Fruit fly (Drosophila melanogaster): ENCODE data around the gene CG32808.

CG32808 gene

DNA sequence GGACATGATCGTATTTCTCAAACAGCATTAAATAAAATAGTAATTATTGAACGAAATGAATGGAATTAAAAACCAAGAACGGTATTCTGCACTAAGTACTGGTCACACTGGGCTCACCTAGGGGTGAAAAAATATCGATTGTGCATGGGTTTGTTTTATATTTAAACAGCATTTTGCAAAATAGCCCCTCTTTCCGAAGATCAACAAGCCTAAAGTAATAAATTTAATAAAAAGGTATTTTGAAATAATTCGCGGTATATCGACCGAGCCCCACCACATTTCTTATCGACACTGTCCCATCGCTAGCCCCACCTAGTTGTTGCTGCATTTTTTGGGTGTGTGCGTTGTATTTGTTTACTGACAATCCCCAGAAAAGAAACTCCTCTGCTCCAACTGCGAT, 945 bp upstream of the CG32808 start, which contains the start of gene pck:
Gene pck (plus strand): TSS at position 105 of the 400 bp plus-strand sequence.
- TF ChIP-seq topi (GFP tag; optimal IDR thresholded peaks at IDR 0.05): peak; percentile 65
- peak; percentile 70 for TF ChIP-seq pdm3 (GFP tag; optimal IDR thresholded peaks at IDR 0.05)
- peak; percentile 8 for TF ChIP-seq Sox15 (GFP tag; optimal IDR thresholded peaks at IDR 0.05)
- TF ChIP-seq CG8319 (GFP tag; optimal IDR thresholded peaks at IDR 0.05): peak; percentile 35
- TF ChIP-seq CG32006 (GFP tag; optimal IDR thresholded peaks at IDR 0.05): no peak
- TF ChIP-seq svp (GFP tag): no peak
- TF ChIP-seq Sox102F (GFP tag; optimal IDR thresholded peaks at IDR 0.05): peak; percentile 66
- TF ChIP-seq dac (GFP tag; optimal IDR thresholded peaks at IDR 0.05): no peak
- TF ChIP-seq Blimp-1 (GFP tag; optimal IDR thresholded peaks at IDR 0.05): no peak
- peak; percentile 60 for TF ChIP-seq achi (GFP tag; optimal IDR thresholded peaks at IDR 0.05)
- TF ChIP-seq CG3919 (GFP tag; optimal IDR thresholded peaks at IDR 0.05): peak; percentile 76
- peak; percentile 52 for TF ChIP-seq CG34406 (GFP tag; optimal IDR thresholded peaks at IDR 0.05)
- TF ChIP-seq Ets96B (tag; optimal IDR thresholded peaks at IDR 0.05): peak; percentile 26
- peak; percentile 50 for TF ChIP-seq Ets21C (GFP tag; optimal IDR thresholded peaks at IDR 0.05)
- TF ChIP-seq CG6854 (GFP tag; optimal IDR thresholded peaks at IDR 0.05): no peak
- peak; percentile 47 for TF ChIP-seq CG6792 (GFP tag; optimal IDR thresholded peaks at IDR 0.05)
- peak; percentile 56 for TF ChIP-seq Hr39 (GFP tag; optimal IDR thresholded peaks at IDR 0.05)
- peak; percentile 18 for TF ChIP-seq CG1621 (tag; optimal IDR thresholded peaks at IDR 0.05)
- TF ChIP-seq CG16779 (tag; optimal IDR thresholded peaks at IDR 0.05): no peak
- TF ChIP-seq dsx (GFP tag; optimal IDR thresholded peaks at IDR 0.05; ENCODE audit: poor library complexity, severe bottlenecking): no peak
- peak; percentile 66 for TF ChIP-seq Eip78C (GFP tag)
- peak; percentile 67 for TF ChIP-seq OdsH (GFP tag; optimal IDR thresholded peaks at IDR 0.05)
- peak; percentile 67 for TF ChIP-seq CG31627 (GFP tag; optimal IDR thresholded peaks at IDR 0.05)
- TF ChIP-seq salr (GFP tag; optimal IDR thresholded peaks at IDR 0.05): peak in 1 of 2 experiments; percentile 24
- peak; percentile 23 for TF ChIP-seq CG3032 (tag; optimal IDR thresholded peaks at IDR 0.05)
- peak; percentile 51 for TF ChIP-seq CG7368 (GFP tag; optimal IDR thresholded peaks at IDR 0.05)
- TF ChIP-seq Eip75B (GFP tag; optimal IDR thresholded peaks at IDR 0.05): peak; percentile 66
- TF ChIP-seq CG11762 (GFP tag; optimal IDR thresholded peaks at IDR 0.05; ENCODE audit: insufficient read depth): peak; percentile 12
- TF ChIP-seq Smox (GFP tag; optimal IDR thresholded peaks at IDR 0.05): peak; percentile 65
- no peak for TF ChIP-seq Eip93F (GFP tag; optimal IDR thresholded peaks at IDR 0.05)
- TF ChIP-seq CG6808 (GFP tag; optimal IDR thresholded peaks at IDR 0.05): no peak
- TF ChIP-seq eg (GFP tag; IDR thresholded peaks at IDR 0.05): peak; percentile 77
- peak; percentile 52 for TF ChIP-seq net (GFP tag; optimal IDR thresholded peaks at IDR 0.05)
- 0 out of 3 replicates have a peak, but pooled peaks have one; percentile 30 for TF ChIP-seq CG8119 (GFP tag; IDR thresholded peaks at IDR 0.05)
- peak; percentile 11 for TF ChIP-seq CG11902 (GFP tag; optimal IDR thresholded peaks at IDR 0.05)
- TF ChIP-seq acj6 (GFP tag; optimal IDR thresholded peaks at IDR 0.05): no peak
- peak; percentile 71 for TF ChIP-seq Sox14 (GFP tag; optimal IDR thresholded peaks at IDR 0.05)
- peak; percentile 76 for TF ChIP-seq esn (GFP tag; optimal IDR thresholded peaks at IDR 0.05)
- peak; percentile 49; the same call in 1 of the 2 replicates for TF ChIP-seq CG15336 (GFP tag; IDR thresholded peaks at IDR 0.05)
- TF ChIP-seq Lpt (GFP tag; optimal IDR thresholded peaks at IDR 0.05): peak; percentile 15
- peak; percentile 66 for TF ChIP-seq cyc (GFP tag; optimal IDR thresholded peaks at IDR 0.05)
- peak; percentile 41 for TF ChIP-seq CG8632 (GFP tag; optimal IDR thresholded peaks at IDR 0.05)
- TF ChIP-seq Hr4 (GFP tag; optimal IDR thresholded peaks at IDR 0.05): no peak
- no peak for TF ChIP-seq vri (GFP tag; optimal IDR thresholded peaks at IDR 0.05)
- no peak for TF ChIP-seq CG11294 (GFP tag; IDR thresholded peaks at IDR 0.05)
- TF ChIP-seq CG6163 (GFP tag; IDR thresholded peaks at IDR 0.05): peak; percentile 75
- no peak for TF ChIP-seq Hr38 (GFP tag; optimal IDR thresholded peaks at IDR 0.05)
- no peak for TF ChIP-seq Met (GFP tag; optimal IDR thresholded peaks at IDR 0.05)
- peak; percentile 70 for TF ChIP-seq lz (GFP tag; optimal IDR thresholded peaks at IDR 0.05)
